Worm (Caenorhabditis elegans) whole organism, young adult: Measurements from ENCODE around the gene srh-55.

Experiments
- him-1 ChIP-seq: sonication (generic microtip); optimal IDR thresholded peaks from 2 replicates; lab custom pipeline; 2016; ENCODE audit warnings: missing genotype, missing genetic modification reagents, missing genetic modification characterization, missing compliant biosample characterization
- sdz-38 ChIP-seq: sonication (generic microtip); optimal IDR thresholded peaks from 2 replicates; lab custom pipeline; 2016; ENCODE audit warnings: missing genotype, missing genetic modification characterization, missing compliant biosample characterization

- TF ChIP-seq him-1 (tag; lab: Kevin White, UChicago) = no peak
- TF ChIP-seq sdz-38 (tag; lab: Kevin White, UChicago) = no peak
Measured at ce11 chrV:15181899-15182298, 28.5 kb downstream of the srh-55 start.
